Fruit fly (Drosophila melanogaster) whole organism, embryonic: ENCODE measurements around the gene Prosbeta2R2.

Experiments
- C15 ChIP-seq: fragments of 200-800 bp; sonication (Bioruptor generic); IDR thresholded peaks from 3 replicates; pipeline ENCODE4 v1.3.6; 2022; ENCODE audit warnings: missing biosample characterization, missing genetic modification characterization
- CG10979 ChIP-seq: fragments of 200-800 bp; sonication (Bioruptor generic); optimal IDR thresholded peaks from 2 replicates; lab custom pipeline; 2018; ENCODE audit warnings: missing biosample characterization, mild to moderate bottlenecking, missing genetic modification characterization, moderate library complexity
- CG11247 ChIP-seq: fragments of 200-800 bp; sonication (Bioruptor generic); IDR thresholded peaks from 2 replicates; pipeline ENCODE4 v1.3.6; 2022; ENCODE audit warnings: missing biosample characterization, missing genetic modification characterization
- CG12155 ChIP-seq: fragments of 200-800 bp; sonication (Bioruptor generic); optimal IDR thresholded peaks from 3 replicates; lab custom pipeline; 2016; ENCODE audit warnings: missing biosample characterization, missing genetic modification characterization
- CG12236 ChIP-seq: fragments of 200-800 bp; sonication (Bioruptor generic); optimal IDR thresholded peaks from 2 replicates; lab custom pipeline; 2016; ENCODE audit warnings: missing biosample characterization, missing genetic modification characterization
- CG12942 ChIP-seq: fragments of 200-800 bp; sonication (Bioruptor generic); optimal IDR thresholded peaks from 3 replicates; lab custom pipeline; 2016; ENCODE audit warnings: missing biosample characterization, missing genetic modification characterization
- CG13624 ChIP-seq: fragments of 200-800 bp; sonication (Bioruptor generic); optimal IDR thresholded peaks from 2 replicates; lab custom pipeline; 2016; ENCODE audit warnings: missing biosample characterization, missing genetic modification characterization
- CG14667 ChIP-seq: fragments of 200-800 bp; sonication (Bioruptor generic); IDR thresholded peaks from 2 replicates; pipeline ENCODE4 v1.3.6; 2022; ENCODE audit warnings: missing biosample characterization, missing genetic modification characterization
- CG15073 ChIP-seq: fragments of 200-800 bp; sonication (Bioruptor generic); optimal IDR thresholded peaks from 2 replicates; lab custom pipeline; 2016; ENCODE audit warnings: missing biosample characterization, missing genetic modification characterization
- CG15514 ChIP-seq: fragments of 200-800 bp; sonication (Bioruptor generic); optimal IDR thresholded peaks from 3 replicates; lab custom pipeline; 2017; ENCODE audit warnings: missing biosample characterization, missing genetic modification characterization, mild to moderate bottlenecking, moderate library complexity, missing genetic modification reagents
- CG16813 ChIP-seq: fragments of 200-800 bp; sonication (Bioruptor generic); IDR thresholded peaks from 3 replicates; pipeline ENCODE4 v1.3.6; 2022; ENCODE audit warnings: missing biosample characterization, missing genetic modification characterization; ENCODE audit not compliant: partially characterized antibody
- CG3065 ChIP-seq: fragments of 200-800 bp; sonication (Bioruptor generic); optimal IDR thresholded peaks from 2 replicates; lab custom pipeline; 2016; ENCODE audit warnings: missing biosample characterization, missing genetic modification characterization
- CG33557 ChIP-seq: fragments of 200-800 bp; sonication (Bioruptor generic); optimal IDR thresholded peaks from 2 replicates; lab custom pipeline; 2019; ENCODE audit warnings: missing biosample characterization, mild to moderate bottlenecking, missing genetic modification characterization, moderate library complexity
- CG34224 ChIP-seq: fragments of 200-800 bp; sonication (Bioruptor generic); IDR thresholded peaks from 3 replicates; pipeline ENCODE4 v1.3.6; 2022; ENCODE audit warnings: missing biosample characterization, missing genetic modification characterization; ENCODE audit not compliant: partially characterized antibody
- CG4730 ChIP-seq: fragments of 200-800 bp; sonication (Bioruptor generic); IDR thresholded peaks from 2 replicates; pipeline ENCODE4 v1.3.6; 2022; ENCODE audit warnings: missing biosample characterization, missing genetic modification characterization
- CG6654 ChIP-seq: fragments of 200-800 bp; sonication (Bioruptor generic); optimal IDR thresholded peaks from 2 replicates; lab custom pipeline; 2017; ENCODE audit warnings: missing biosample characterization, mild to moderate bottlenecking, missing genetic modification characterization
- CG8388 ChIP-seq: fragments of 200-800 bp; sonication (Bioruptor generic); optimal IDR thresholded peaks from 2 replicates; lab custom pipeline; 2019; ENCODE audit warnings: missing biosample characterization, mild to moderate bottlenecking, missing genetic modification characterization, moderate library complexity
- CG8944 ChIP-seq: fragments of 200-800 bp; sonication (Bioruptor generic); optimal IDR thresholded peaks from 3 replicates; lab custom pipeline; 2016; ENCODE audit warnings: missing biosample characterization, missing genetic modification characterization
- D19B ChIP-seq: fragments of 200-800 bp; sonication (Bioruptor generic); optimal IDR thresholded peaks from 2 replicates; lab custom pipeline; 2017; ENCODE audit warnings: missing biosample characterization, mild to moderate bottlenecking, missing genetic modification characterization
- Dll ChIP-seq: fragments of 200-800 bp; sonication (Bioruptor generic); IDR thresholded peaks from 4 replicates; pipeline ENCODE4 v1.3.6; 2022; ENCODE audit warnings: missing biosample characterization, missing genetic modification characterization; ENCODE audit not compliant: partially characterized antibody
- Elba2 ChIP-seq: fragments of 200-800 bp; sonication (Bioruptor generic); optimal IDR thresholded peaks from 3 replicates; lab custom pipeline; 2016; ENCODE audit warnings: missing biosample characterization, missing genetic modification characterization
- Ets65A ChIP-seq: fragments of 200-800 bp; sonication (Bioruptor generic); peaks from one replicate; lab custom pipeline; 2016; ENCODE audit warnings: missing biosample characterization, missing genetic modification characterization
- Fer1 ChIP-seq: fragments of 200-800 bp; sonication (Bioruptor generic); optimal IDR thresholded peaks from 2 replicates; lab custom pipeline; 2017; ENCODE audit warnings: missing biosample characterization, mild to moderate bottlenecking, missing genetic modification characterization
- HLH4C ChIP-seq: fragments of 200-800 bp; sonication (Bioruptor generic); IDR thresholded peaks from 3 replicates; pipeline ENCODE4 v1.3.6; 2022; ENCODE audit warnings: missing biosample characterization, missing genetic modification characterization; ENCODE audit not compliant: partially characterized antibody
- Hr51 ChIP-seq, 2 experiments: fragments of 200-800 bp; sonication (Bioruptor generic); optimal IDR thresholded peaks; 2 replicates in 1 of 2; 3 replicates in 1 of 2; lab custom pipeline; 2016 to 2018; ENCODE audit warnings: missing biosample characterization in 2 of 2, missing genetic modification characterization in 2 of 2, mild to moderate bottlenecking in 1 of 2, moderate library complexity in 1 of 2
- MTF-1 ChIP-seq: fragments of 200-800 bp; sonication (Bioruptor generic); optimal IDR thresholded peaks from 2 replicates; lab custom pipeline; 2018; ENCODE audit warnings: missing biosample characterization, mild to moderate bottlenecking, missing genetic modification characterization, borderline replicate concordance
- Mad ChIP-seq: fragments of 200-800 bp; sonication (Bioruptor generic); optimal IDR thresholded peaks from 2 replicates; lab custom pipeline; 2016; ENCODE audit warnings: missing biosample characterization, missing genetic modification characterization
- NC2α ChIP-seq: fragments of 200-800 bp; sonication (Bioruptor generic); optimal IDR thresholded peaks from 2 replicates; lab custom pipeline; 2016; ENCODE audit warnings: missing biosample characterization, missing genetic modification characterization
- Taf1 ChIP-seq: fragments of 200-800 bp; sonication (Bioruptor generic); IDR thresholded peaks from 2 replicates; pipeline ENCODE4 v1.3.6; 2022; ENCODE audit warnings: missing biosample characterization, missing genetic modification characterization
- amos ChIP-seq: fragments of 200-800 bp; sonication (Bioruptor generic); IDR thresholded peaks from 2 replicates; pipeline ENCODE4 v1.3.6; 2022; ENCODE audit warnings: missing biosample characterization, missing genetic modification characterization; ENCODE audit not compliant: partially characterized antibody
- ap ChIP-seq: fragments of 200-800 bp; sonication (Bioruptor generic); IDR thresholded peaks from 2 replicates; pipeline ENCODE4 v1.3.6; 2022; ENCODE audit warnings: missing biosample characterization, missing genetic modification characterization
- bab2 ChIP-seq: fragments of 200-800 bp; sonication (Bioruptor generic); optimal IDR thresholded peaks from 2 replicates; lab custom pipeline; 2016; ENCODE audit warnings: missing biosample characterization, missing genetic modification characterization
- crp ChIP-seq, 2 experiments: fragments of 200-800 bp; sonication (Bioruptor generic); optimal IDR thresholded peaks; 2 replicates in 1 of 2; 3 replicates in 1 of 2; lab custom pipeline; 2017; ENCODE audit warnings: missing biosample characterization in 2 of 2, missing genetic modification characterization in 2 of 2, mild to moderate bottlenecking in 1 of 2, moderate library complexity in 1 of 2
- dmrt99B ChIP-seq: fragments of 200-800 bp; sonication (Bioruptor generic); optimal IDR thresholded peaks from 2 replicates; lab custom pipeline; 2018; ENCODE audit warnings: missing biosample characterization, mild to moderate bottlenecking, missing genetic modification characterization, moderate library complexity
- ems ChIP-seq: fragments of 200-800 bp; sonication (Bioruptor generic); optimal IDR thresholded peaks from 3 replicates; lab custom pipeline; 2016; ENCODE audit warnings: missing biosample characterization, missing genetic modification characterization
- ewg ChIP-seq: fragments of 200-800 bp; sonication (Bioruptor generic); optimal IDR thresholded peaks from 3 replicates; lab custom pipeline; 2017; ENCODE audit warnings: mild to moderate bottlenecking, missing biosample characterization, missing genetic modification reagents, missing genetic modification characterization
- gfzf ChIP-seq: fragments of 200-800 bp; sonication (Bioruptor generic); optimal IDR thresholded peaks from 2 replicates; lab custom pipeline; 2016; ENCODE audit warnings: missing biosample characterization, mild to moderate bottlenecking, missing genetic modification characterization, moderate library complexity
- hth ChIP-seq: fragments of >200 bp; optimal IDR thresholded peaks from 2 replicates; lab custom pipeline; 2017; ENCODE audit warnings: inconsistent platforms
- inv ChIP-seq: fragments of 200-800 bp; sonication (Bioruptor generic); IDR thresholded peaks from 2 replicates; pipeline ENCODE4 v1.3.6; 2022; ENCODE audit warnings: missing biosample characterization, missing genetic modification characterization; ENCODE audit not compliant: partially characterized antibody
- maf-S ChIP-seq: fragments of 200-800 bp; sonication (Bioruptor generic); optimal IDR thresholded peaks from 2 replicates; lab custom pipeline; 2016; ENCODE audit warnings: missing biosample characterization, missing genetic modification characterization
- onecut ChIP-seq: fragments of 200-800 bp; sonication (Bioruptor generic); IDR thresholded peaks from 2 replicates; pipeline ENCODE4 v1.3.6; 2022; ENCODE audit warnings: missing biosample characterization, missing genetic modification characterization
- otp ChIP-seq: fragments of 200-800 bp; sonication (Bioruptor generic); IDR thresholded peaks from 3 replicates; pipeline ENCODE4, ENCODE4 v1.3.6; 2022; ENCODE audit warnings: missing biosample characterization, missing genetic modification characterization
- pb ChIP-seq: fragments of 200-800 bp; sonication (Bioruptor generic); optimal IDR thresholded peaks from 3 replicates; lab custom pipeline; 2016; ENCODE audit warnings: missing biosample characterization, missing genetic modification characterization
- pnt ChIP-seq: fragments of 200-800 bp; sonication (Bioruptor generic); optimal IDR thresholded peaks from 3 replicates; lab custom pipeline; 2016; ENCODE audit warnings: missing biosample characterization, missing genetic modification characterization
- schlank ChIP-seq: fragments of 200-800 bp; sonication (Bioruptor generic); optimal IDR thresholded peaks from 2 replicates; lab custom pipeline; 2018; ENCODE audit warnings: missing biosample characterization, mild to moderate bottlenecking, missing genetic modification characterization
- sisA ChIP-seq: fragments of 200-800 bp; sonication (Bioruptor generic); IDR thresholded peaks from 2 replicates; pipeline ENCODE4 v1.3.6; 2022; ENCODE audit warnings: missing biosample characterization, missing genetic modification characterization
- so ChIP-seq: fragments of 200-800 bp; sonication (Bioruptor generic); IDR thresholded peaks from 3 replicates; pipeline ENCODE4 v1.3.6; 2022; ENCODE audit warnings: missing biosample characterization, missing genetic modification characterization
- sob ChIP-seq: fragments of 200-800 bp; sonication (Bioruptor generic); IDR thresholded peaks from 2 replicates; pipeline ENCODE4 v1.3.6; 2022; ENCODE audit warnings: missing biosample characterization, missing genetic modification characterization
- tio ChIP-seq: fragments of 200-800 bp; sonication (Bioruptor generic); optimal IDR thresholded peaks from 2 replicates; lab custom pipeline; 2017; ENCODE audit warnings: missing biosample characterization, missing genetic modification characterization, inconsistent platforms
- zfh2 ChIP-seq: fragments of 200-800 bp; sonication (Bioruptor generic); optimal IDR thresholded peaks from 2 replicates; lab custom pipeline; 2016; ENCODE audit warnings: missing biosample characterization, missing genetic modification characterization

The Prosbeta2R2 gene

dm6 chr3R:5232197-5232607 is 12.9 kb upstream of the Prosbeta2R2 start, which contains the start of the genes Kat60 and Mms19 (continued):
- TF ChIP-seq sisA (GFP tag; lab: Robert Waterston, UW), result peak; percentile 73
- peak; percentile 55 for TF ChIP-seq NC2α (GFP tag; lab: Kevin White, UChicago)
- TF ChIP-seq HLH4C (GFP tag; lab: Robert Waterston, UW), result peak; percentile 93
- TF ChIP-seq otp, result 0 out of 3 replicates have a peak, but pooled peaks have one; percentile 30
- peak; percentile 87 for TF ChIP-seq zfh2
- TF ChIP-seq maf-S (GFP tag; lab: Kevin White, UChicago), result peak; percentile 66
- TF ChIP-seq CG4730 (GFP tag; lab: Robert Waterston, UW), result peak; percentile 45; the same call in 1 of the 2 replicates
- TF ChIP-seq D19B (GFP tag; lab: Kevin White, UChicago), result peak; percentile 38
- peak; percentile 30 for TF ChIP-seq CG8944 (GFP tag; lab: Kevin White, UChicago)
- TF ChIP-seq Mad (GFP tag; lab: Kevin White, UChicago), result peak; percentile 73
- TF ChIP-seq CG14667 (GFP tag; lab: Robert Waterston, UW), result peak; percentile 66
- peak in 1 of 2 experiments; percentile 35 for TF ChIP-seq Hr51 (GFP tag; optimal IDR thresholded peaks at IDR 0.05; lab: Kevin White, UChicago)
- TF ChIP-seq CG33557 (GFP tag; lab: Kevin White, UChicago), result no peak
- no peak for TF ChIP-seq ap (GFP tag; lab: Robert Waterston, UW)
- peak; percentile 72 for TF ChIP-seq CG11247 (GFP tag; lab: Robert Waterston, UW)
- peak; percentile 60 for TF ChIP-seq Elba2 (GFP tag; lab: Kevin White, UChicago)
- TF ChIP-seq CG15073 (GFP tag; lab: Kevin White, UChicago), result no peak
- peak; percentile 31 for TF ChIP-seq tio (GFP tag; lab: Kevin White, UChicago)
- TF ChIP-seq pnt, result peak; percentile 60
- peak; percentile 50 for TF ChIP-seq ems
- peak; percentile 47 for TF ChIP-seq CG3065 (GFP tag; lab: Kevin White, UChicago)
- peak; percentile 68 for TF ChIP-seq CG12942 (GFP tag; lab: Kevin White, UChicago)
- TF ChIP-seq CG15514 (GFP tag; lab: Kevin White, UChicago), result peak; percentile 76
- peak; percentile 96 for TF ChIP-seq Dll (GFP tag; lab: Robert Waterston, UW)
- 0 out of 2 replicates have a peak, but pooled peaks have one; percentile 17 for TF ChIP-seq onecut (GFP tag; lab: Robert Waterston, UW)
- peak; percentile 26 for TF ChIP-seq ewg (GFP tag; lab: Kevin White, UChicago)
- TF ChIP-seq Taf1 (GFP tag; lab: Robert Waterston, UW), result peak; percentile 56
- TF ChIP-seq CG34224 (GFP tag; lab: Robert Waterston, UW), result peak; percentile 88
- peak; percentile 96 for TF ChIP-seq inv (GFP tag; lab: Robert Waterston, UW)
- TF ChIP-seq gfzf (GFP tag; lab: Kevin White, UChicago), result peak; percentile 25
- peak in 1 of 2 experiments; percentile 50 for TF ChIP-seq crp (GFP tag; optimal IDR thresholded peaks at IDR 0.05; lab: Kevin White, UChicago)
- peak; percentile 98 for TF ChIP-seq Ets65A (GFP tag; lab: Kevin White, UChicago)
- peak; percentile 49 for TF ChIP-seq Fer1
- TF ChIP-seq CG8388 (GFP tag; lab: Kevin White, UChicago), result peak; percentile 47
- TF ChIP-seq sob (GFP tag; lab: Robert Waterston, UW), result peak; percentile 81
- peak; percentile 96 for TF ChIP-seq amos
- TF ChIP-seq MTF-1 (GFP tag; lab: Kevin White, UChicago), result no peak
- TF ChIP-seq CG12236 (GFP tag; lab: Kevin White, UChicago), result no peak
- peak; percentile 58 for TF ChIP-seq bab2 (GFP tag; lab: Kevin White, UChicago)
- peak; percentile 31; the same call in 1 of the 3 replicates for TF ChIP-seq C15 (GFP tag; lab: Robert Waterston, UW)
- no peak for TF ChIP-seq CG6654 (GFP tag; lab: Kevin White, UChicago)
- TF ChIP-seq schlank (tag; lab: Kevin White, UChicago), result peak; percentile 6
- TF ChIP-seq CG13624 (GFP tag; lab: Kevin White, UChicago), result peak; percentile 58
- TF ChIP-seq hth (lab: Kevin White, UChicago), result no peak
- peak; percentile 97 for TF ChIP-seq CG16813 (GFP tag; lab: Robert Waterston, UW)
- peak; percentile 36 for TF ChIP-seq CG10979 (tag; lab: Kevin White, UChicago)
- TF ChIP-seq CG12155, result peak; percentile 66
- TF ChIP-seq dmrt99B, result no peak
- peak; percentile 36 for TF ChIP-seq pb (GFP tag; lab: Kevin White, UChicago)
- no peak for TF ChIP-seq so (GFP tag; lab: Robert Waterston, UW)
